Fruit fly (Drosophila melanogaster) whole organism, embryonic: ENCODE measurements around the gene Alg7.
A peak's percentile ranks its signal among the peaks of the same experiment; 100 is the strongest.

Experiments
- Adf1 ChIP-seq: fragments of 200-800 bp; sonication (Bioruptor generic); IDR thresholded peaks from 2 replicates; pipeline ENCODE4 v1.3.6; 2022; ENCODE audit warnings: missing biosample characterization, missing genetic modification characterization
- B-H1 ChIP-seq: fragments of 200-800 bp; sonication (Bioruptor generic); IDR thresholded peaks from 3 replicates; pipeline ENCODE4 v1.3.6; 2022; ENCODE audit warnings: missing biosample characterization, missing genetic modification characterization
- CG10267 ChIP-seq: fragments of 200-800 bp; sonication (Bioruptor generic); optimal IDR thresholded peaks from 2 replicates; lab custom pipeline; 2018; ENCODE audit warnings: missing biosample characterization, mild to moderate bottlenecking, missing genetic modification characterization, moderate library complexity
- CG10321 ChIP-seq: fragments of 200-800 bp; sonication (Bioruptor generic); IDR thresholded peaks from 2 replicates; pipeline ENCODE4 v1.3.6; 2022; ENCODE audit warnings: missing biosample characterization, missing genetic modification characterization
- CG10431 ChIP-seq: fragments of 200-800 bp; sonication (Bioruptor generic); optimal IDR thresholded peaks from 3 replicates; lab custom pipeline; 2018; ENCODE audit warnings: missing biosample characterization, mild to moderate bottlenecking, missing genetic modification characterization
- CG10979 ChIP-seq: fragments of 200-800 bp; sonication (Bioruptor generic); optimal IDR thresholded peaks from 2 replicates; lab custom pipeline; 2018; ENCODE audit warnings: missing biosample characterization, mild to moderate bottlenecking, missing genetic modification characterization, moderate library complexity
- CG11695 ChIP-seq: fragments of 200-800 bp; sonication (Bioruptor generic); IDR thresholded peaks from 3 replicates; pipeline ENCODE4 v1.3.6; 2022; ENCODE audit warnings: missing biosample characterization, missing genetic modification characterization
- CG11723 ChIP-seq: fragments of 200-800 bp; sonication (Bioruptor generic); optimal IDR thresholded peaks from 2 replicates; lab custom pipeline; 2017; ENCODE audit warnings: missing biosample characterization, mild to moderate bottlenecking, missing genetic modification characterization
- CG13296 ChIP-seq: fragments of 200-800 bp; sonication (Bioruptor generic); optimal IDR thresholded peaks from 3 replicates; lab custom pipeline; 2018; ENCODE audit warnings: missing biosample characterization, mild to moderate bottlenecking, missing genetic modification characterization
- CG15073 ChIP-seq: fragments of 200-800 bp; sonication (Bioruptor generic); optimal IDR thresholded peaks from 2 replicates; lab custom pipeline; 2016; ENCODE audit warnings: missing biosample characterization, missing genetic modification characterization
- CG15514 ChIP-seq: fragments of 200-800 bp; sonication (Bioruptor generic); optimal IDR thresholded peaks from 3 replicates; lab custom pipeline; 2017; ENCODE audit warnings: missing biosample characterization, missing genetic modification characterization, mild to moderate bottlenecking, moderate library complexity, missing genetic modification reagents
- CG17359 ChIP-seq: fragments of 200-800 bp; sonication (Bioruptor generic); optimal IDR thresholded peaks from 3 replicates; lab custom pipeline; 2018; ENCODE audit warnings: missing biosample characterization, mild to moderate bottlenecking, missing genetic modification characterization, moderate library complexity
- CG17802 ChIP-seq: fragments of 200-800 bp; sonication (Bioruptor generic); optimal IDR thresholded peaks from 2 replicates; lab custom pipeline; 2018; ENCODE audit warnings: missing biosample characterization, mild to moderate bottlenecking, missing genetic modification characterization, moderate library complexity
- CG30431 ChIP-seq: fragments of 200-800 bp; sonication (Bioruptor generic); optimal IDR thresholded peaks from 2 replicates; lab custom pipeline; 2017; ENCODE audit warnings: missing biosample characterization, missing genetic modification characterization
- CG33213 ChIP-seq: fragments of 200-800 bp; sonication (Bioruptor generic); optimal IDR thresholded peaks from 3 replicates; lab custom pipeline; 2016; ENCODE audit warnings: missing biosample characterization, missing genetic modification characterization
- CG3726 ChIP-seq: fragments of 200-800 bp; sonication (Bioruptor generic); IDR thresholded peaks from 3 replicates; pipeline ENCODE4, ENCODE4 v1.3.6; 2022; ENCODE audit warnings: missing biosample characterization, missing genetic modification characterization
- CG8089 ChIP-seq: fragments of 200-800 bp; sonication (Bioruptor generic); optimal IDR thresholded peaks from 3 replicates; lab custom pipeline; 2016; ENCODE audit warnings: missing biosample characterization, missing genetic modification characterization
- CG8281 ChIP-seq: fragments of 200-800 bp; sonication (Bioruptor generic); optimal IDR thresholded peaks from 2 replicates; lab custom pipeline; 2018; ENCODE audit warnings: missing biosample characterization, mild to moderate bottlenecking, missing genetic modification characterization, moderate library complexity
- CG9817 ChIP-seq: fragments of 200-800 bp; sonication (Bioruptor generic); optimal IDR thresholded peaks from 2 replicates; lab custom pipeline; 2018; ENCODE audit warnings: missing biosample characterization, mild to moderate bottlenecking, missing genetic modification characterization, moderate library complexity
- CHES-1-like ChIP-seq: fragments of 200-800 bp; sonication (Bioruptor generic); optimal IDR thresholded peaks from 2 replicates; lab custom pipeline; 2016; ENCODE audit warnings: missing biosample characterization, missing genetic modification characterization
- Camta ChIP-seq: fragments of 200-800 bp; sonication (Bioruptor generic); optimal IDR thresholded peaks from 2 replicates; lab custom pipeline; 2016; ENCODE audit warnings: missing biosample characterization, missing genetic modification characterization
- Ets97D ChIP-seq: fragments of 200-800 bp; sonication (Bioruptor generic); optimal IDR thresholded peaks from 3 replicates; lab custom pipeline; 2016; ENCODE audit warnings: missing biosample characterization, missing genetic modification characterization
- HLH3B ChIP-seq: fragments of 200-800 bp; sonication (Bioruptor generic); IDR thresholded peaks from 2 replicates; pipeline ENCODE4 v1.3.6; 2022; ENCODE audit warnings: missing biosample characterization, missing genetic modification characterization
- Hmr ChIP-seq: fragments of 200-800 bp; sonication (Bioruptor generic); optimal IDR thresholded peaks from 3 replicates; lab custom pipeline; 2017; ENCODE audit warnings: mild to moderate bottlenecking, missing biosample characterization, missing genetic modification reagents, missing genetic modification characterization
- Hr51 ChIP-seq, 2 experiments: fragments of 200-800 bp; sonication (Bioruptor generic); optimal IDR thresholded peaks; 2 replicates in 1 of 2; 3 replicates in 1 of 2; lab custom pipeline; 2016 to 2018; ENCODE audit warnings: missing biosample characterization in 2 of 2, missing genetic modification characterization in 2 of 2, mild to moderate bottlenecking in 1 of 2, moderate library complexity in 1 of 2
- Kr ChIP-seq: fragments of 200-800 bp; sonication (Bioruptor generic); optimal IDR thresholded peaks from 2 replicates; lab custom pipeline; 2017; ENCODE audit warnings: missing biosample characterization, mild to moderate bottlenecking, missing genetic modification characterization
- Neu2 ChIP-seq: fragments of 200-800 bp; sonication (Bioruptor generic); optimal IDR thresholded peaks from 3 replicates; lab custom pipeline; 2016; ENCODE audit warnings: missing biosample characterization, missing genetic modification characterization, borderline replicate concordance
- Nf-YB ChIP-seq: fragments of 200-800 bp; sonication (Bioruptor generic); optimal IDR thresholded peaks from 3 replicates; lab custom pipeline; 2019; ENCODE audit warnings: missing biosample characterization, mild to moderate bottlenecking, missing genetic modification characterization, moderate library complexity
- PHDP ChIP-seq: fragments of 200-800 bp; sonication (Bioruptor generic); optimal IDR thresholded peaks from 3 replicates; lab custom pipeline; 2018; ENCODE audit warnings: missing biosample characterization, mild to moderate bottlenecking, missing genetic modification characterization, moderate library complexity
- Scr ChIP-seq: fragments of 200-800 bp; sonication (Bioruptor generic); IDR thresholded peaks from 2 replicates; pipeline ENCODE4 v1.3.6; 2022; ENCODE audit warnings: missing biosample characterization, missing genetic modification characterization; ENCODE audit not compliant: partially characterized antibody
- Sin3A ChIP-seq: fragments of >200 bp; optimal IDR thresholded peaks from 2 replicates; lab custom pipeline; 2018
- Vsx1 ChIP-seq: fragments of 200-800 bp; sonication (Bioruptor generic); optimal IDR thresholded peaks from 2 replicates; lab custom pipeline; 2017; ENCODE audit warnings: missing biosample characterization, mild to moderate bottlenecking, missing genetic modification characterization, missing genetic modification reagents
- cato ChIP-seq: fragments of 200-800 bp; sonication (Bioruptor generic); optimal IDR thresholded peaks from 2 replicates; lab custom pipeline; 2016; ENCODE audit warnings: missing biosample characterization, missing genetic modification characterization, borderline replicate concordance
- caup ChIP-seq: fragments of 200-800 bp; sonication (Bioruptor generic); optimal IDR thresholded peaks from 3 replicates; lab custom pipeline; 2017; ENCODE audit warnings: missing biosample characterization, mild to moderate bottlenecking, missing genetic modification characterization, moderate library complexity; ENCODE audit not compliant: severe bottlenecking
- corto ChIP-seq: fragments of 200-800 bp; sonication (Bioruptor generic); optimal IDR thresholded peaks from 2 replicates; lab custom pipeline; 2016; ENCODE audit warnings: missing biosample characterization, mild to moderate bottlenecking, missing genetic modification characterization, moderate library complexity
- crc ChIP-seq: fragments of 200-800 bp; sonication (Bioruptor generic); optimal IDR thresholded peaks from 2 replicates; lab custom pipeline; 2016; ENCODE audit warnings: missing biosample characterization, missing genetic modification characterization
- exex ChIP-seq: fragments of 200-800 bp; sonication (Bioruptor generic); optimal IDR thresholded peaks from 4 replicates; lab custom pipeline; 2018; ENCODE audit warnings: missing biosample characterization, mild to moderate bottlenecking, missing genetic modification characterization, moderate library complexity
- gcm ChIP-seq: fragments of 200-800 bp; sonication (Bioruptor generic); optimal IDR thresholded peaks from 2 replicates; lab custom pipeline; 2019; ENCODE audit warnings: missing biosample characterization, mild to moderate bottlenecking, missing genetic modification characterization, moderate library complexity
- gem ChIP-seq: fragments of 200-800 bp; sonication (Bioruptor generic); optimal IDR thresholded peaks from 2 replicates; lab custom pipeline; 2019; ENCODE audit warnings: missing biosample characterization, mild to moderate bottlenecking, missing genetic modification characterization, moderate library complexity
- gsb ChIP-seq: fragments of 200-800 bp; sonication (Bioruptor generic); IDR thresholded peaks from 2 replicates; pipeline ENCODE4 v1.3.6; 2022; ENCODE audit warnings: missing biosample characterization, missing genetic modification characterization
- jing ChIP-seq: fragments of 200-800 bp; sonication (Bioruptor generic); optimal IDR thresholded peaks from 2 replicates; lab custom pipeline; 2018; ENCODE audit warnings: missing biosample characterization, mild to moderate bottlenecking, missing genetic modification characterization
- nerfin-2 ChIP-seq: fragments of 200-800 bp; sonication (Bioruptor generic); IDR thresholded peaks from 2 replicates; pipeline ENCODE4 v1.3.6; 2022; ENCODE audit warnings: missing biosample characterization, missing genetic modification characterization; ENCODE audit not compliant: partially characterized antibody
- oc ChIP-seq: fragments of 200-800 bp; sonication (Bioruptor generic); optimal IDR thresholded peaks from 2 replicates; lab custom pipeline; 2018; ENCODE audit warnings: missing biosample characterization, mild to moderate bottlenecking, missing genetic modification characterization, moderate library complexity
- pb ChIP-seq: fragments of 200-800 bp; sonication (Bioruptor generic); optimal IDR thresholded peaks from 3 replicates; lab custom pipeline; 2016; ENCODE audit warnings: missing biosample characterization, missing genetic modification characterization
- slou ChIP-seq: fragments of 200-800 bp; sonication (Bioruptor generic); optimal IDR thresholded peaks from 3 replicates; lab custom pipeline; 2016; ENCODE audit warnings: missing biosample characterization, missing genetic modification characterization
- slp2 ChIP-seq: fragments of 200-800 bp; sonication (Bioruptor generic); optimal IDR thresholded peaks from 2 replicates; lab custom pipeline; 2016; ENCODE audit warnings: missing biosample characterization, missing genetic modification characterization
- sr ChIP-seq: fragments of 200-800 bp; sonication (Bioruptor generic); IDR thresholded peaks from 3 replicates; pipeline ENCODE4 v1.3.6; 2022; ENCODE audit warnings: missing biosample characterization, missing genetic modification characterization
- zen ChIP-seq: fragments of 200-800 bp; sonication (Bioruptor generic); optimal IDR thresholded peaks from 3 replicates; lab custom pipeline; 2018; ENCODE audit warnings: missing biosample characterization, mild to moderate bottlenecking, missing genetic modification characterization, moderate library complexity

The Alg7 gene

dm6 chr2L:13164994-13165801, 13.8 kb upstream of the Alg7 start, which contains the start of gene Sirt1 (continued):
- TF ChIP-seq cato = peak; percentile 73
- TF ChIP-seq corto (GFP tag; lab: Kevin White, UChicago) = no peak
- no peak for TF ChIP-seq sr
- TF ChIP-seq CG13296 = peak; percentile 80
- peak; percentile 45 for TF ChIP-seq CG15514
- no peak for TF ChIP-seq crc
- peak; percentile 71 for TF ChIP-seq CG17359 (tag; lab: Kevin White, UChicago)
- no peak for TF ChIP-seq Kr (GFP tag; lab: Kevin White, UChicago)
- peak; percentile 77; the same call in 2 of the 3 replicates for TF ChIP-seq CG3726 (GFP tag; lab: Robert Waterston, UW)
- no peak for TF ChIP-seq Adf1 (GFP tag; lab: Robert Waterston, UW)
- TF ChIP-seq CG9817 = peak; percentile 84
- peak; percentile 79 for TF ChIP-seq slou
- TF ChIP-seq Nf-YB (GFP tag; lab: Kevin White, UChicago) = peak; percentile 76
- TF ChIP-seq zen = peak; percentile 81
- no peak for TF ChIP-seq Vsx1 (GFP tag; lab: Kevin White, UChicago)
- TF ChIP-seq CG8089 (GFP tag; lab: Kevin White, UChicago) = peak; percentile 4
- peak; percentile 63; the same call in 1 of the 2 replicates for TF ChIP-seq HLH3B (GFP tag; lab: Robert Waterston, UW)
- no peak for TF ChIP-seq pb (GFP tag; lab: Kevin White, UChicago)
- no peak for TF ChIP-seq oc
- peak; percentile 77 for TF ChIP-seq CG30431 (GFP tag; lab: Kevin White, UChicago)
- no peak for TF ChIP-seq CG17802 (tag; lab: Kevin White, UChicago)
- TF ChIP-seq CG33213 (GFP tag; lab: Kevin White, UChicago) = no peak
- peak; percentile 66 for TF ChIP-seq CG11723 (GFP tag; lab: Kevin White, UChicago)
- peak; percentile 85 for TF ChIP-seq CG8281 (tag; lab: Kevin White, UChicago)
- TF ChIP-seq gem (tag; lab: Kevin White, UChicago) = peak; percentile 95
- TF ChIP-seq gcm = peak; percentile 67
- TF ChIP-seq caup = peak; percentile 68
- TF ChIP-seq slp2 (GFP tag; lab: Kevin White, UChicago) = peak; percentile 16
- peak; percentile 86 for TF ChIP-seq Hmr (GFP tag; lab: Kevin White, UChicago)
- no peak for TF ChIP-seq Neu2
- TF ChIP-seq B-H1 (GFP tag; lab: Robert Waterston, UW) = peak; percentile 65
- TF ChIP-seq CG15073 (GFP tag; lab: Kevin White, UChicago) = peak; percentile 44
- peak; percentile 35; the same call in 1 of the 2 replicates for TF ChIP-seq Scr (GFP tag; lab: Robert Waterston, UW)
- peak; percentile 84 for TF ChIP-seq PHDP (tag; lab: Kevin White, UChicago)
- TF ChIP-seq CHES-1-like (GFP tag; lab: Kevin White, UChicago) = no peak
- peak; percentile 18 for TF ChIP-seq Camta (GFP tag; lab: Kevin White, UChicago)
- no peak for TF ChIP-seq Sin3A
- TF ChIP-seq nerfin-2 (GFP tag; lab: Robert Waterston, UW) = no peak
- TF ChIP-seq CG10979 (tag; lab: Kevin White, UChicago) = peak; percentile 87
- TF ChIP-seq Ets97D (GFP tag; lab: Kevin White, UChicago) = peak; percentile 8
- TF ChIP-seq CG10431 (GFP tag; lab: Kevin White, UChicago) = peak; percentile 49
- TF ChIP-seq CG10321 (GFP tag; lab: Robert Waterston, UW) = 0 out of 2 replicates have a peak, but pooled peaks have one; percentile 16
- peak; percentile 77 for TF ChIP-seq CG10267 (tag; lab: Kevin White, UChicago)
- TF ChIP-seq Hr51 (GFP tag; optimal IDR thresholded peaks at IDR 0.05; lab: Kevin White, UChicago) = peak; percentile 7 to 89
- TF ChIP-seq gsb (GFP tag; lab: Robert Waterston, UW) = peak; percentile 52; the same call in 1 of the 2 replicates
- TF ChIP-seq jing (GFP tag; lab: Kevin White, UChicago) = peak; percentile 48
- peak; percentile 80 for TF ChIP-seq CG11695
- no peak for TF ChIP-seq exex (tag; lab: Kevin White, UChicago)
